Fruit fly (Drosophila melanogaster): ENCODE measurements around the gene Taf13.
A peak's percentile ranks its signal among the peaks of the same experiment; 100 is the strongest.

The Taf13 gene

DNA sequence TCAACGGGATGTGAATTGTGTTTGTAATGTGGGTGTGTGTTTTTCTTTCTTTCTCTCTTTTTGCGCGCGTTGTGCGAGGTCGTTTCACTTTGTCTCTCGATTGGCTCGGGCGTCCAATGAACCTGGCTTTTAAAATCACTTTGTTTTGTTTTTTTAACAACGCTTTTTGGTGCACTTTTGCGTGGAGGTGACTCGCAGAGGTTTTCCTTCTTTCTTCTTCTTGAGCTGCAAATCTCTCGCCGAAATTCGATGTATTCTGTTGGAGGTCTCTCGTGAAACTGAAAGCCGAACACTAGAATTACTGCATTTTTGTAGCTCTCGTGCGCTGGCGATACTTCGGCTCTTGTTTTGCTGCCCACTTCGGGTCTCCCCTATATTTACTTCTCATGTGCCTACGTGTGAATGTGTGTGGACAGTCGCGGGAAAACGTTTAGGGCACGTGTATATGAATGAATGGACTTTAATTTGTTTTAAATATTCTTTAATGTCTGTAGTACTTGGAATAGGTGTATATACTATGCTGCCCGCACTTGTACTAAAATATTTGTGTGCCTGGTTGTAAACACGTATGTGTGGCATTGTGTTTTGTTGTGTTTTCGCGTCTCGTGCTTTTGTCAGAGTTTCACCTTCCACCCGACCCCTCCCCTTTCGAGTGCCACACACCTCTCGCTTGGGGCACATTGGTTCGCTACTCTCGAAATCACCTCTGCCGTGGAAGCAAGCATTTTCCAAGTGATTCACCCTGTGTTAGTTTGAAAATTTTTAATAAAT, 8.7 kb downstream of the Taf13 start, which contains the start of gene fok (continued):
- TF ChIP-seq CG1621 (tag; optimal IDR thresholded peaks at IDR 0.05) (peak; percentile 95), CG16779 (tag; optimal IDR thresholded peaks at IDR 0.05) (peak; percentile 96), Eip75B (GFP tag; optimal IDR thresholded peaks at IDR 0.05) (peak; percentile 99), Ets96B (tag; optimal IDR thresholded peaks at IDR 0.05) (peak; percentile 98), Ets21C (GFP tag; optimal IDR thresholded peaks at IDR 0.05) (peak; percentile 96), ss (GFP tag; optimal IDR thresholded peaks at IDR 0.05) (peak; percentile 98), CG4318 (GFP tag; optimal IDR thresholded peaks at IDR 0.05) (peak; percentile 93), Hr38 (GFP tag; optimal IDR thresholded peaks at IDR 0.05) (no peak), dsx (GFP tag; optimal IDR thresholded peaks at IDR 0.05; ENCODE audit: poor library complexity, severe bottlenecking) (peak; percentile 97), Sox102F (GFP tag; optimal IDR thresholded peaks at IDR 0.05) (peak; percentile 99), CG6276 (GFP tag; optimal IDR thresholded peaks at IDR 0.05) (peak; percentile 97), esn (GFP tag; optimal IDR thresholded peaks at IDR 0.05) (peak; percentile 99), CG3032 (tag; optimal IDR thresholded peaks at IDR 0.05) (peak; percentile 97), fd59A (GFP tag; optimal IDR thresholded peaks at IDR 0.05) (peak; percentile 96), Eip78C (GFP tag) (peak; percentile 100), CG15336 (GFP tag; IDR thresholded peaks at IDR 0.05) (peak; percentile 99), CG6163 (GFP tag; IDR thresholded peaks at IDR 0.05) (peak; percentile 96), OdsH (GFP tag; optimal IDR thresholded peaks at IDR 0.05) (peak; percentile 97), CG3919 (GFP tag; optimal IDR thresholded peaks at IDR 0.05) (peak; percentile 98), CG32006 (GFP tag; optimal IDR thresholded peaks at IDR 0.05) (peak; percentile 97), CG8632 (GFP tag; optimal IDR thresholded peaks at IDR 0.05) (peak; percentile 97), cyc (GFP tag; optimal IDR thresholded peaks at IDR 0.05) (peak; percentile 97), fd85E (GFP tag; optimal IDR thresholded peaks at IDR 0.05) (peak; percentile 91)

DNA sequence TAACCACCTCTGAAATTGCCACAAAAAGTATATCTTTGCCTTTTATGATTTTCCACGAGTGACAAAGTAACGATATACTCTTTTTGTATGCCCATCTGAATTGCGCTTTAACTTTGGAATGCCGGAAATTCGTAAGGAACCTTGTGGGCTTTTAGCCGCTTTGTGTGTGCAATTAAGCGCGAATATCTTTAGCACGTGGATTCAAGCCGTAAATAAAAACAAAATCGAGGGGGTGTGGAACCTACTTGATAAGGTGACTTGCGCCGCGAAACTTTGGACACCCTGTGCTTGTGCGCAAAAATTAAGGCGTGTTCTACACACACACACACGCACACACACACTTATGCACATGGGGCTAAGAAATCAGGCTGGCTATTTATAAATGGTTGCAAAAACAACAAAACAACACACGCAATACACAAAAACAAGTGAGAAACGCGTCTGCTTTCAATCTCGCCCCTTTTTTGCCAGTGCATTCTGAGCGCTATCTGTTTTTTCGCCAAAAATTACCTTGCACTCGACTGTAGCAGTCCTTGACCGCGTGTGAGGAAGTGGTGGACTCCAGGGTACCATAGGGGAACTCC, 9.5 kb downstream of the Taf13 start:
- no peak for TF ChIP-seq fd59A (GFP tag; optimal IDR thresholded peaks at IDR 0.05)
- no peak for TF ChIP-seq spab (GFP tag; optimal IDR thresholded peaks at IDR 0.05)
- TF ChIP-seq CG7368 (GFP tag; optimal IDR thresholded peaks at IDR 0.05): no peak
- peak; percentile 36 for TF ChIP-seq dsx (GFP tag; optimal IDR thresholded peaks at IDR 0.05; ENCODE audit: poor library complexity, severe bottlenecking)
- TF ChIP-seq CG9139 (GFP tag; optimal IDR thresholded peaks at IDR 0.05): peak; percentile 8
- peak; percentile 0 for TF ChIP-seq CG6276 (GFP tag; optimal IDR thresholded peaks at IDR 0.05)
- no peak for TF ChIP-seq acj6 (GFP tag; optimal IDR thresholded peaks at IDR 0.05)
- TF ChIP-seq CG16779 (tag; optimal IDR thresholded peaks at IDR 0.05): no peak
- 0 out of 3 replicates have a peak, but pooled peaks have one; percentile 31 for TF ChIP-seq CG6163 (GFP tag; IDR thresholded peaks at IDR 0.05)
- no peak for TF ChIP-seq Lpt (GFP tag; optimal IDR thresholded peaks at IDR 0.05)
- TF ChIP-seq ss (GFP tag; optimal IDR thresholded peaks at IDR 0.05): peak; percentile 47 to 48
- TF ChIP-seq Eip93F (GFP tag; optimal IDR thresholded peaks at IDR 0.05): peak; percentile 53
- no peak for TF ChIP-seq Ets96B (tag; optimal IDR thresholded peaks at IDR 0.05)
- TF ChIP-seq Hr38 (GFP tag; optimal IDR thresholded peaks at IDR 0.05): no peak
- TF ChIP-seq salr (GFP tag; optimal IDR thresholded peaks at IDR 0.05): no peak
- TF ChIP-seq CG8119 (GFP tag; IDR thresholded peaks at IDR 0.05): 0 out of 3 replicates have a peak, but pooled peaks have one; percentile 35
- 0 out of 3 replicates have a peak, but pooled peaks have one; percentile 5 for TF ChIP-seq eg (GFP tag; IDR thresholded peaks at IDR 0.05)
- peak; percentile 47 for TF ChIP-seq svp (GFP tag)

DNA sequence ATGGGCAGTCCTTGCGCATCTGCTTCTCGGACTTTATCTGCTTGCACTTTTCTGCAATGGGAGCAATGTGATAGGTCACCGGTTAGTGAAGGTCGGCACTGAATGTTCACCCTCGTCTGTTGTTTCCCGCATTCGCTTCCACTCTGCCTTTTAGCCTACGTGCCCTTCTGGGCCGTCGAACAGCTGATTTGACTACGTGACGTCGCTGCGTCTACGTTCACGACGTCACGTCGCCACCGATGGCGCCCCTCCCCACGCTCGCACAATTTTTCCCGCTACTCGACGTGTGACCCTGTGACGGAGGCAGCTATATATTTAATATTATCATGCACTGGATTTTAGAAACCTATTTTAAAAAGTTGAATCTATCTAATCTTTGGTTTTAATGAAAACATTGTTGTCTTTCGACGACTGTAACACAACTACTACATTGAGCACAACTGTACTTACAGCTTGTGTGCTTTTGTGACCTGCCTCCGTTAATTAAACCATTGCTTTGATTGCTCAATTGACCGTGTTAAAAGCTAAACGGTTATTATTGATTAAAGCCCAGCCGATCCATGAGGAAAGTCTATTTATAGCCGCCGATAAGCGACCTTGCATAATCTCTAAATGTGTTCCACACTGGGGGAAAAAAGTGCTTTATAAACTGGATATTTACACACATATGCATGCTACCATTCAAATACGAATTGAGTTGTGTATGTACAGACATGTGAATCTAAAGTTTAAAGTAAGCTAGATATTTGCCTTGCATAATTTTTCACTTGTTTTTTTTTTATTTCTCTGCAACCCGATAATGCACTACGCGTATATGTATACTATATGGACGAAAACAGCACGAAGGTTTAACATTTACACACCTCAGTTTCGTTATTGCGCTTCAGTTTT, 10.4 kb downstream of the Taf13 start:
- TF ChIP-seq fd85E (GFP tag; optimal IDR thresholded peaks at IDR 0.05) (peak; percentile 35), Ets21C (GFP tag; optimal IDR thresholded peaks at IDR 0.05) (no peak), Hr39 (GFP tag; optimal IDR thresholded peaks at IDR 0.05) (peak; percentile 62), CG8632 (GFP tag; optimal IDR thresholded peaks at IDR 0.05) (peak; percentile 42), CG16779 (tag; optimal IDR thresholded peaks at IDR 0.05) (peak; percentile 1), acj6 (GFP tag; optimal IDR thresholded peaks at IDR 0.05) (peak; percentile 58), lz (GFP tag; optimal IDR thresholded peaks at IDR 0.05) (peak; percentile 42), CG3919 (GFP tag; optimal IDR thresholded peaks at IDR 0.05) (no peak), CG8319 (GFP tag; optimal IDR thresholded peaks at IDR 0.05) (peak; percentile 17), vri (GFP tag; optimal IDR thresholded peaks at IDR 0.05) (peak; percentile 89), CG6854 (GFP tag; optimal IDR thresholded peaks at IDR 0.05) (no peak), Hr38 (GFP tag; optimal IDR thresholded peaks at IDR 0.05) (no peak), achi (GFP tag; optimal IDR thresholded peaks at IDR 0.05) (peak; percentile 8), CG6808 (GFP tag; optimal IDR thresholded peaks at IDR 0.05) (peak; percentile 12), spab (GFP tag; optimal IDR thresholded peaks at IDR 0.05) (peak; percentile 7), esn (GFP tag; optimal IDR thresholded peaks at IDR 0.05) (peak; percentile 52), svp (GFP tag) (peak; percentile 82), CG3032 (tag; optimal IDR thresholded peaks at IDR 0.05) (peak; percentile 26), CG7368 (GFP tag; optimal IDR thresholded peaks at IDR 0.05) (no peak), CG11294 (GFP tag; IDR thresholded peaks at IDR 0.05) (no peak)
